Worm (Caenorhabditis elegans): Measurements from ENCODE around the gene srx-29.
"Not testable (repeated sequence)": the region's sequence is repeated elsewhere in the genome, so short reads cannot be mapped to it uniquely, and the experiment has no call there.

Gene srx-29

ce11 chrV:15698099-15698498 lies at the start of gene srx-29:
Gene srx-29, minus strand, starts transcription at chrV:15698199.
- no peak for TF ChIP-seq ceh-9 (tag; optimal IDR thresholded peaks at IDR 0.05)
- TF ChIP-seq unc-3 (GFP tag; conservative IDR thresholded peaks at IDR 0.05) = no peak
- TF ChIP-seq unc-3 (tag; optimal IDR thresholded peaks at IDR 0.05) = no peak
- no peak for TF ChIP-seq pat-9 (tag; optimal IDR thresholded peaks at IDR 0.05)
- no peak for TF ChIP-seq unc-42 (tag; optimal IDR thresholded peaks at IDR 0.05)
- no peak for TF ChIP-seq ceh-30 (tag; optimal IDR thresholded peaks at IDR 0.05)
- no peak for TF ChIP-seq zip-5 (tag; optimal IDR thresholded peaks at IDR 0.05)
- TF ChIP-seq F13H6.1 (tag; optimal IDR thresholded peaks at IDR 0.05) = no peak
- no peak for TF ChIP-seq sox-4 (tag; optimal IDR thresholded peaks at IDR 0.05)
- TF ChIP-seq Y22D7AL.16 (tag; optimal IDR thresholded peaks at IDR 0.05) = no peak
- TF ChIP-seq ztf-16 (tag; optimal IDR thresholded peaks at IDR 0.05) = no peak
- TF ChIP-seq ama-1 (optimal IDR thresholded peaks at IDR 0.05) = no peak
- TF ChIP-seq sox-2 (GFP tag; IDR thresholded peaks at IDR 0.05) = no peak
- TF ChIP-seq hlh-15 (tag; optimal IDR thresholded peaks at IDR 0.05) = no peak
- TF ChIP-seq eyg-1 (tag; optimal IDR thresholded peaks at IDR 0.05) = no peak
- TF ChIP-seq gmeb-2 (tag; optimal IDR thresholded peaks at IDR 0.05) = no peak
- no peak for TF ChIP-seq npax-4 (tag; optimal IDR thresholded peaks at IDR 0.05)
- no peak for TF ChIP-seq ceh-18 (tag; optimal IDR thresholded peaks at IDR 0.05)

- TF ChIP-seq ref-2 (tag; optimal IDR thresholded peaks at IDR 0.05); ceh-45 (GFP tag; IDR thresholded peaks at IDR 0.05); pat-9 (tag; optimal IDR thresholded peaks at IDR 0.05): not testable (repeated sequence)
These were observed 46.4 kb upstream of the srx-29 start, which contains the start of gene str-19 for ce11 chrV:15744366-15744765. Gene str-19, minus strand, starts transcription at chrV:15744466.

- TF ChIP-seq unc-55 (GFP tag; optimal IDR thresholded peaks at IDR 0.05) (no peak), ceh-22 (tag; optimal IDR thresholded peaks at IDR 0.05) (no peak), ceh-18 (tag; optimal IDR thresholded peaks at IDR 0.05) (no peak), zip-5 (tag; optimal IDR thresholded peaks at IDR 0.05) (no peak), elt-4 (tag; optimal IDR thresholded peaks at IDR 0.05) (no peak), pros-1 (tag; optimal IDR thresholded peaks at IDR 0.05) (no peak), nfya-1 (tag; optimal IDR thresholded peaks at IDR 0.05) (no peak), pag-3 (tag; optimal IDR thresholded peaks at IDR 0.05; ENCODE audit: borderline replicate concordance) (no peak), lim-6 (tag; optimal IDR thresholded peaks at IDR 0.05) (no peak), ets-4 (tag; optimal IDR thresholded peaks at IDR 0.05) (no peak), Y22D7AL.16 (tag; optimal IDR thresholded peaks at IDR 0.05) (no peak)
These were observed 43.9 kb upstream of the srx-29 start, which contains the start of gene str-18 for ce11 chrV:15741851-15742250. Gene str-18, minus strand, starts transcription at chrV:15741951.

- TF ChIP-seq ets-4 (tag; optimal IDR thresholded peaks at IDR 0.05) (no peak), ceh-48 (tag; optimal IDR thresholded peaks at IDR 0.05) (no peak), fax-1 (tag; optimal IDR thresholded peaks at IDR 0.05) (no peak), dve-1 (tag; optimal IDR thresholded peaks at IDR 0.05) (no peak), ceh-6 (GFP tag; optimal IDR thresholded peaks at IDR 0.05) (no peak), tbx-2 (tag; optimal IDR thresholded peaks at IDR 0.05) (no peak), C38D4.7 (GFP tag; optimal IDR thresholded peaks at IDR 0.05) (no peak), elt-2 (tag; optimal IDR thresholded peaks at IDR 0.05) (no peak), K09A11.1 (tag; optimal IDR thresholded peaks at IDR 0.05; ENCODE audit: insufficient read depth) (no peak), ttx-3 (tag; optimal IDR thresholded peaks at IDR 0.05) (no peak), madf-2 (tag; optimal IDR thresholded peaks at IDR 0.05) (no peak), ceh-45 (GFP tag; IDR thresholded peaks at IDR 0.05) (no peak)
These were observed 37.7 kb upstream of the srx-29 start, which contains the start of gene str-27 for ce11 chrV:15735720-15736119. Gene str-27, minus strand, starts transcription at chrV:15735820.
